Worm (Caenorhabditis elegans) whole organism, L4 larva: Measurements from ENCODE around the gene F13H8.1.

ENCODE experiments used
- cey-2 ChIP-seq: sonication (generic microtip); optimal IDR thresholded peaks from 3 replicates; lab custom pipeline; 2017; ENCODE audit warnings: missing genetic modification characterization, mild to moderate bottlenecking, missing compliant biosample characterization, antibody characterized with exemption, borderline replicate concordance; ENCODE audit not compliant: insufficient read depth
- lin-15B ChIP-seq: fragments of 150-350 bp; sonication (generic microtip); optimal IDR thresholded peaks from 3 replicates; lab custom pipeline; 2014; ENCODE audit warnings: missing biosample characterization, missing genetic modification characterization
- pqm-1 ChIP-seq: sonication (generic microtip); optimal IDR thresholded peaks from 2 replicates; lab custom pipeline; 2017; ENCODE audit warnings: missing biosample characterization, missing genetic modification characterization
- skn-1 ChIP-seq: fragments of 150-350 bp; optimal IDR thresholded peaks from 2 replicates; lab custom pipeline; 2014; ENCODE audit warnings: missing biosample characterization, missing genetic modification characterization

DNA sequence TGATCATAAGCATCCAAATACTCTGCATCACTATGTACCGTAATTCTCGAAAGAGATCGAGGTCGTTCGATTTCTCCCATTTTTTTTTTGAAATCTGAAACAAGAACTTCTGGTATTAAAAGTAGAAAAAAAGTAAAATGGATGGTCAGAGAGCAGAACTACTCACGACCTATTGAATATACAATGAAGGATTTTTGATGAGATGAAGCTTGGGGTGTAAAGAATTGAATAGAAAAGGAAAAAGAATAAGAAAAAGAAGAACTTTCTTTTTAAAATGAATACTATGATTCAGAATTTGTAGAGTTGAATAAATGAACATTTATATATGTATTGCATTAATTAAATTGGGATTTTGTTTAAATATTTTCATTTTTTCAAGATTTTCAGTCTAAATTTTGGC lies 50.7 kb downstream of the F13H8.1 start, which contains the start of gene ttc-39B:
- TF ChIP-seq pqm-1, result no peak
- TF ChIP-seq skn-1 (tag; lab: Kevin White, UChicago), result no peak
- no peak for TF ChIP-seq lin-15B (tag; lab: Kevin White, UChicago)
- TF ChIP-seq cey-2 (tag; lab: Kevin White, UChicago), result no peak
